Fruit fly (Drosophila melanogaster) whole organism, pupa: ENCODE measurements around the gene Nup43.

Experiments used
- CG13204 ChIP-seq: fragments of 200-800 bp; sonication (Bioruptor generic); optimal IDR thresholded peaks from 2 replicates; lab custom pipeline; 2018; ENCODE audit warnings: missing biosample characterization, mild to moderate bottlenecking, missing genetic modification characterization, moderate library complexity
- CG32121 ChIP-seq: fragments of 200-800 bp; sonication (Bioruptor generic); IDR thresholded peaks from 2 replicates; pipeline ENCODE4 v1.3.6; 2022; ENCODE audit warnings: missing biosample characterization, missing genetic modification characterization
- CG34367 ChIP-seq: fragments of 200-800 bp; sonication (Bioruptor generic); optimal IDR thresholded peaks from 2 replicates; lab custom pipeline; 2018; ENCODE audit warnings: missing biosample characterization, mild to moderate bottlenecking, missing genetic modification characterization
- CG4496 ChIP-seq: fragments of 200-800 bp; sonication (Bioruptor generic); IDR thresholded peaks from 3 replicates; pipeline ENCODE4 v1.3.6; 2022; ENCODE audit warnings: missing biosample characterization, missing genetic modification characterization
- D1 ChIP-seq: fragments of 200-800 bp; sonication (Bioruptor generic); optimal IDR thresholded peaks from 2 replicates; lab custom pipeline; 2018; ENCODE audit warnings: missing biosample characterization, mild to moderate bottlenecking, missing genetic modification characterization, moderate library complexity
- Ets98B ChIP-seq: fragments of 200-800 bp; sonication (Bioruptor generic); IDR thresholded peaks from 2 replicates; pipeline ENCODE4 v1.3.6; 2022; ENCODE audit warnings: missing biosample characterization, missing genetic modification characterization
- gl ChIP-seq: fragments of 200-800 bp; sonication (Bioruptor generic); optimal IDR thresholded peaks from 2 replicates; lab custom pipeline; 2018; ENCODE audit warnings: missing biosample characterization, mild to moderate bottlenecking, missing genetic modification characterization

DNA sequence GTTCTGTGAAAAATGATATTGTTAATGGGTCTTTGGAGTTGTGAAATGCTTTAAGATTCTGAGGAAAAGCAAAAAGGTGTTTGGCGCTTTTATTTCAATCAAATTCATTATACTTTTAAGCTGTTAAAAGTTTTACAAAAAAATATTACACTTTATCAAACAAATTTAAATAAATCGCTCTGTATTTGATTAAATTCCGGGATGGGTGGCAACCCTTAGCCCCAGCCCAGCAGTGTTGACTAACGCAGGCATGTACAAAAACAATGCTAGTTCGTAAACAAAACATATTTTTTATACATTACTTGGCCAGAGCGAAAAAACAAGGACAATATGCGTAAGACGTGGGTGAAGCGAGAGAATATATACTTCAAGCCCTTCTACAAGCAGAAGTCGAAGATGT is 38.3 kb downstream of the Nup43 start, which contains the start of gene CG7685:
- TF ChIP-seq CG13204 (GFP tag; lab: Kevin White, UChicago) (no peak), D1 (tag; lab: Kevin White, UChicago) (no peak), CG4496 (GFP tag; lab: Robert Waterston, UW) (peak; percentile 68), CG32121 (GFP tag; lab: Robert Waterston, UW) (peak; percentile 66; the same call in 1 of the 2 replicates), Ets98B (GFP tag; lab: Robert Waterston, UW) (peak; percentile 58; the same call in 1 of the 2 replicates), gl (tag; lab: Kevin White, UChicago) (peak; percentile 2), CG34367 (tag; lab: Kevin White, UChicago) (peak; percentile 17)
